Worm (Caenorhabditis elegans) whole organism, young adult: Measurements from ENCODE around the gene T22D1.3.

Experiments
- F10E7.11 ChIP-seq: sonication (generic microtip); optimal IDR thresholded peaks from 2 replicates; lab custom pipeline; 2017; ENCODE audit warnings: mild to moderate bottlenecking, missing genetic modification characterization, moderate library complexity, missing compliant biosample characterization
- F57A8.1 ChIP-seq: fragments of 200-800 bp; sonication (Bioruptor generic); optimal IDR thresholded peaks from 2 replicates; lab custom pipeline; 2018; ENCODE audit warnings: mild to moderate bottlenecking, missing genetic modification characterization, moderate library complexity, missing compliant biosample characterization
- F57C9.4 ChIP-seq: sonication (generic microtip); optimal IDR thresholded peaks from 2 replicates; lab custom pipeline; 2017; ENCODE audit warnings: mild to moderate bottlenecking, missing genetic modification characterization, missing compliant biosample characterization
- T26A5.8 ChIP-seq: sonication (generic microtip); optimal IDR thresholded peaks from 2 replicates; lab custom pipeline; 2016; ENCODE audit warnings: missing genetic modification characterization, missing compliant biosample characterization
- Y53F4B.3 ChIP-seq: fragments of 200-800 bp; sonication (Bioruptor generic); IDR thresholded peaks from 2 replicates; pipeline ENCODE4 v1.3.6; 2022; ENCODE audit warnings: missing genetic modification reagents, missing genetic modification characterization, missing compliant biosample characterization
- Y79H2A.3 ChIP-seq: fragments of 200-800 bp; sonication (Bioruptor generic); conservative IDR thresholded peaks from 2 replicates; pipeline ENCODE4 v1.3.6; 2022; ENCODE audit warnings: missing genetic modification reagents, missing genetic modification characterization, missing compliant biosample characterization
- akir-1 ChIP-seq: fragments of 200-800 bp; sonication (Bioruptor generic); optimal IDR thresholded peaks from 2 replicates; lab custom pipeline; 2018; ENCODE audit warnings: mild to moderate bottlenecking, missing genetic modification characterization, moderate library complexity, missing compliant biosample characterization
- ama-1 ChIP-seq, 3 experiments: fragments of 150-350 bp in 1 of 3; sonication (generic microtip) in 2 of 3; optimal IDR thresholded peaks; 2 replicates each; lab custom pipeline; 2014 to 2018; ENCODE audit warnings: missing biosample characterization in 2 of 3, missing genetic modification characterization in 2 of 3, missing genetic modification reagents in 2 of 3
- atf-7 ChIP-seq: sonication (generic microtip); optimal IDR thresholded peaks from 2 replicates; lab custom pipeline; 2017; ENCODE audit warnings: mild to moderate bottlenecking, missing genetic modification characterization, missing compliant biosample characterization
- athp-1 ChIP-seq: sonication (generic microtip); optimal IDR thresholded peaks from 2 replicates; lab custom pipeline; 2017; ENCODE audit warnings: mild to moderate bottlenecking, missing genetic modification characterization, missing compliant biosample characterization
- bed-2 ChIP-seq: fragments of 200-800 bp; sonication (Bioruptor generic); IDR thresholded peaks from 2 replicates; pipeline ENCODE4 v1.3.6; 2022; ENCODE audit warnings: missing genetic modification reagents, missing genetic modification characterization, missing compliant biosample characterization
- cebp-1 ChIP-seq, 2 experiments: fragments of 200-800 bp in 1 of 2; sonication (Bioruptor generic) in 1 of 2; sonication (generic microtip) in 1 of 2; IDR thresholded peaks in 1 of 2; optimal IDR thresholded peaks in 1 of 2; 2 replicates each; pipeline versions ENCODE4 v1.3.6 to Lab custom; 2017 to 2022; ENCODE audit warnings: missing compliant biosample characterization in 2 of 2, missing genetic modification characterization in 2 of 2, mild to moderate bottlenecking in 1 of 2, missing genetic modification reagents in 1 of 2, moderate library complexity in 1 of 2
- cebp-2 ChIP-seq: fragments of 200-800 bp; sonication (Bioruptor generic); IDR thresholded peaks from 2 replicates; pipeline ENCODE4 v1.3.6; 2022; ENCODE audit warnings: missing genetic modification characterization, missing compliant biosample characterization
- ceh-79 ChIP-seq: sonication (generic microtip); optimal IDR thresholded peaks from 2 replicates; lab custom pipeline; 2017; ENCODE audit warnings: mild to moderate bottlenecking, missing genetic modification characterization, missing compliant biosample characterization
- ceh-91 ChIP-seq: fragments of 200-800 bp; sonication (Bioruptor generic); IDR thresholded peaks from 2 replicates; pipeline ENCODE4 v1.3.6; 2022; ENCODE audit warnings: missing genetic modification reagents, missing genetic modification characterization, missing compliant biosample characterization
- chd-7 ChIP-seq: sonication (generic microtip); optimal IDR thresholded peaks from 2 replicates; lab custom pipeline; 2016; ENCODE audit warnings: mild to moderate bottlenecking, missing genetic modification characterization, moderate library complexity, missing compliant biosample characterization
- dpff-1 ChIP-seq: sonication (generic microtip); optimal IDR thresholded peaks from 2 replicates; lab custom pipeline; 2017; ENCODE audit warnings: mild to moderate bottlenecking, missing genetic modification characterization, missing compliant biosample characterization
- dpl-1 ChIP-seq: fragments of 150-350 bp; optimal IDR thresholded peaks from 2 replicates; lab custom pipeline; 2014; ENCODE audit warnings: missing biosample characterization, missing genetic modification reagents, missing genetic modification characterization
- efl-1 ChIP-seq: fragments of 150-350 bp; optimal IDR thresholded peaks from 2 replicates; lab custom pipeline; 2014; ENCODE audit warnings: missing biosample characterization, missing genetic modification reagents, missing genetic modification characterization
- gei-17 ChIP-seq: fragments of 200-800 bp; sonication (Bioruptor generic); optimal IDR thresholded peaks from 2 replicates; lab custom pipeline; 2018; ENCODE audit warnings: mild to moderate bottlenecking, missing genetic modification characterization, missing compliant biosample characterization
- hmg-20 ChIP-seq: fragments of 200-800 bp; sonication (Bioruptor generic); IDR thresholded peaks from 2 replicates; pipeline ENCODE4 v1.3.6; 2022; ENCODE audit warnings: missing genetic modification reagents, missing genetic modification characterization, missing compliant biosample characterization
- hrde-1 ChIP-seq: sonication (generic microtip); optimal IDR thresholded peaks from 2 replicates; lab custom pipeline; 2016; ENCODE audit warnings: missing genetic modification characterization, mild to moderate bottlenecking, missing compliant biosample characterization, moderate library complexity, missing genotype, missing genetic modification reagents, borderline replicate concordance
- hsf-1 ChIP-seq: fragments of 200-800 bp; sonication (Bioruptor generic); IDR thresholded peaks from 2 replicates; pipeline ENCODE4 v1.3.6; 2022; ENCODE audit warnings: missing genetic modification reagents, missing genetic modification characterization, missing compliant biosample characterization
- lin-35 ChIP-seq, 3 experiments: fragments of 150-350 bp in 2 of 3; sonication (generic microtip) in 1 of 3; optimal IDR thresholded peaks; 2 replicates each; lab custom pipeline; 2014 to 2018; ENCODE audit warnings: missing biosample characterization in 3 of 3, missing genetic modification characterization in 3 of 3, missing genetic modification reagents in 3 of 3
- lir-1 ChIP-seq: fragments of 200-800 bp; sonication (Bioruptor generic); conservative IDR thresholded peaks from 2 replicates; pipeline ENCODE4 v1.3.6; 2022; ENCODE audit warnings: missing genetic modification reagents, missing genetic modification characterization, missing compliant biosample characterization
- madf-6 ChIP-seq: fragments of 200-800 bp; sonication (Bioruptor generic); IDR thresholded peaks from 2 replicates; pipeline ENCODE4 v1.3.6; 2022; ENCODE audit warnings: missing genetic modification reagents, missing genetic modification characterization, missing compliant biosample characterization
- mes-4 ChIP-seq: sonication (generic microtip); optimal IDR thresholded peaks from 2 replicates; lab custom pipeline; 2016; ENCODE audit warnings: missing genotype, missing genetic modification characterization, missing compliant biosample characterization
- nfya-2 ChIP-seq: fragments of 200-800 bp; sonication (Bioruptor generic); IDR thresholded peaks from 2 replicates; pipeline ENCODE4 v1.3.6; 2022; ENCODE audit warnings: missing genetic modification reagents, missing genetic modification characterization, missing compliant biosample characterization
- nhr-27 ChIP-seq: fragments of 200-800 bp; sonication (Bioruptor generic); optimal IDR thresholded peaks from 2 replicates; lab custom pipeline; 2018; ENCODE audit warnings: mild to moderate bottlenecking, missing genetic modification characterization, moderate library complexity, missing compliant biosample characterization
- pbrm-1 ChIP-seq: fragments of 200-800 bp; sonication (Bioruptor generic); IDR thresholded peaks from 2 replicates; pipeline ENCODE4 v1.3.6; 2022; ENCODE audit warnings: missing genetic modification reagents, missing genetic modification characterization, missing compliant biosample characterization
- repo-1 ChIP-seq: sonication (generic microtip); optimal IDR thresholded peaks from 2 replicates; lab custom pipeline; 2017; ENCODE audit warnings: mild to moderate bottlenecking, missing genetic modification characterization, missing compliant biosample characterization
- sea-2 ChIP-seq: fragments of 200-800 bp; sonication (Bioruptor generic); IDR thresholded peaks from 2 replicates; pipeline ENCODE4 v1.3.6; 2022; ENCODE audit warnings: missing genetic modification characterization, missing compliant biosample characterization
- snpc-4 ChIP-seq, 5 experiments: fragments of 150-350 bp in 1 of 5; sonication (generic microtip) in 4 of 5; optimal IDR thresholded peaks; 2 replicates each; lab custom pipeline; 2014 to 2018; ENCODE audit warnings: missing genetic modification characterization in 5 of 5, missing biosample characterization in 3 of 5, antibody characterized with exemption in 2 of 5, mild to moderate bottlenecking in 2 of 5, missing compliant biosample characterization in 2 of 5, missing genotype in 2 of 5, moderate library complexity in 2 of 5, missing genetic modification reagents in 1 of 5
- somi-1 ChIP-seq: fragments of 200-800 bp; sonication (Bioruptor generic); optimal IDR thresholded peaks from 2 replicates; lab custom pipeline; 2018; ENCODE audit warnings: mild to moderate bottlenecking, missing genetic modification characterization, missing compliant biosample characterization
- sptf-2 ChIP-seq: fragments of 200-800 bp; sonication (Bioruptor generic); optimal IDR thresholded peaks from 2 replicates; lab custom pipeline; 2018; ENCODE audit warnings: mild to moderate bottlenecking, missing genetic modification characterization, missing compliant biosample characterization
- unc-130 ChIP-seq: sonication (generic microtip); optimal IDR thresholded peaks from 2 replicates; lab custom pipeline; 2016; ENCODE audit warnings: missing genetic modification reagents, missing genetic modification characterization, missing compliant biosample characterization
- unc-62 ChIP-seq: fragments of 150-350 bp; optimal IDR thresholded peaks from 2 replicates; lab custom pipeline; 2014; ENCODE audit warnings: missing biosample characterization, missing genetic modification reagents, missing genetic modification characterization
- ztf-26 ChIP-seq: sonication (generic microtip); optimal IDR thresholded peaks from 2 replicates; lab custom pipeline; 2017; ENCODE audit warnings: missing genetic modification characterization, missing compliant biosample characterization

T22D1.3 gene

ce11 chrIV:6923070-6923469 is 9.7 kb downstream of the T22D1.3 start, which contains the start of gene T22D1.1:
TSS of gene T22D1.1 (plus strand) at chrIV:6923370.
- no peak for TF ChIP-seq pbrm-1
- no peak for TF ChIP-seq gei-17 (GFP tag; lab: Kevin White, UChicago)
- no peak for TF ChIP-seq cebp-2 (GFP tag; lab: Robert Waterston, UW)
- TF ChIP-seq akir-1 (GFP tag; lab: Kevin White, UChicago) = no peak
- no peak for TF ChIP-seq atf-7 (tag; lab: Kevin White, UChicago)
- TF ChIP-seq, all 124 proteins: peak for 0

DNA sequence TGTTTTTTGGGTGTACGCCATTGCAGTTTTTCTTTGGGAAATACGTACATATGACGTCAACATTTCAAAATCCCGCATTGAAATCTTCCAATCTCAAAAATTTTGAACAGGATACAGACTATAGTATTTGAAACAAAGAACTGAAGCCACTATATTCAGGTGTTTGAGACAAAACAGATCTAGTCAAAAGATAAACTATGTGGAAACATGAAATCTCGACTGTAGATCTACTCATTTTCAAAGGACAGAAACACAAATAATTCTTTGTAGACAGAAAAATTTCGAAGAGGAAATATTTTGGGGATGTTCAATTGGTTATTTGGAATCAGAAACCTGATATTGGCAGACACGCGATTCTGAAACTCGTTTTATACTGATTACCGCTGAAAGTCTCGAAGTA is 12.2 kb downstream of the T22D1.3 start:
- no peak for TF ChIP-seq ztf-26 (tag; lab: Kevin White, UChicago)
- TF ChIP-seq efl-1 (GFP tag; lab: Kevin White, UChicago) = no peak
- TF ChIP-seq chd-7 (tag; lab: Kevin White, UChicago) = no peak
- no peak for TF ChIP-seq akir-1 (GFP tag; lab: Kevin White, UChicago)
- TF ChIP-seq T26A5.8 = no peak
- TF ChIP-seq unc-130 (GFP tag; lab: Kevin White, UChicago) = no peak
- no peak for TF ChIP-seq hmg-20 (GFP tag; lab: Robert Waterston, UW)
- no peak for TF ChIP-seq snpc-4 (GFP tag; optimal IDR thresholded peaks at IDR 0.05; lab: Kevin White, UChicago)
- no peak for TF ChIP-seq snpc-4 (tag; optimal IDR thresholded peaks at IDR 0.05; lab: Kevin White, UChicago)
- TF ChIP-seq bed-2 (GFP tag; lab: Robert Waterston, UW) = no peak
- no peak for TF ChIP-seq nfya-2
- TF ChIP-seq sea-2 (GFP tag; lab: Robert Waterston, UW) = no peak
- no peak for TF ChIP-seq sptf-2 (GFP tag; lab: Kevin White, UChicago)
- TF ChIP-seq ceh-91 (GFP tag; lab: Robert Waterston, UW) = no peak
- TF ChIP-seq hrde-1 = no peak
- TF ChIP-seq dpff-1 (tag; lab: Kevin White, UChicago) = no peak
- no peak for TF ChIP-seq Y53F4B.3 (GFP tag; lab: Robert Waterston, UW)
- TF ChIP-seq dpl-1 = no peak
- TF ChIP-seq hsf-1 = no peak
- TF ChIP-seq F57A8.1 (GFP tag; lab: Kevin White, UChicago) = no peak
- no peak for TF ChIP-seq atf-7 (tag; lab: Kevin White, UChicago)

ce11 chrIV:6928417-6928816 is 15.1 kb downstream of the T22D1.3 start, which contains the start of gene cest-6:
TSS of gene cest-6 (minus strand) at chrIV:6928517.
- no peak for TF ChIP-seq cebp-1 (GFP tag; IDR thresholded peaks at IDR 0.05; lab: Robert Waterston, UW)
- TF ChIP-seq cebp-1 (tag; optimal IDR thresholded peaks at IDR 0.05; lab: Kevin White, UChicago) = no peak
- no peak for TF ChIP-seq lin-35 (GFP tag; optimal IDR thresholded peaks at IDR 0.05; lab: Kevin White, UChicago)
- TF ChIP-seq somi-1 = no peak
- no peak for TF ChIP-seq Y79H2A.3 (GFP tag; lab: Robert Waterston, UW)
- TF ChIP-seq unc-62 (GFP tag; lab: Kevin White, UChicago) = no peak
- no peak for TF ChIP-seq ceh-79 (tag; lab: Kevin White, UChicago)
- TF ChIP-seq repo-1 (tag; lab: Kevin White, UChicago) = no peak
- no peak for TF ChIP-seq nfya-2
- TF ChIP-seq mes-4 (tag; lab: Kevin White, UChicago) = no peak

- no peak for TF ChIP-seq sptf-2 (GFP tag; lab: Kevin White, UChicago)
- TF ChIP-seq athp-1 (tag; lab: Kevin White, UChicago) = no peak
- TF ChIP-seq ama-1 (optimal IDR thresholded peaks at IDR 0.05; lab: Kevin White, UChicago) = no peak
- TF ChIP-seq ama-1 (GFP tag; optimal IDR thresholded peaks at IDR 0.05; lab: Kevin White, UChicago) = no peak
- TF ChIP-seq F57C9.4 (tag; lab: Kevin White, UChicago) = no peak
- no peak for TF ChIP-seq nhr-27 (tag; lab: Kevin White, UChicago)
- TF ChIP-seq efl-1 (GFP tag; lab: Kevin White, UChicago) = no peak
- no peak for TF ChIP-seq cebp-1 (GFP tag; IDR thresholded peaks at IDR 0.05; lab: Robert Waterston, UW)
- TF ChIP-seq cebp-1 (tag; optimal IDR thresholded peaks at IDR 0.05; lab: Kevin White, UChicago) = no peak
- no peak for TF ChIP-seq madf-6 (GFP tag; lab: Robert Waterston, UW)
- TF ChIP-seq dpl-1 = no peak
- TF ChIP-seq F10E7.11 (tag; lab: Kevin White, UChicago) = no peak
- TF ChIP-seq lir-1 = no peak
- no peak for TF ChIP-seq somi-1
Measured at ce11 chrIV:6937548-6937947, 24.2 kb downstream of the T22D1.3 start, which contains the start of gene npr-12. TSS of gene npr-12 (minus strand) at chrIV:6937648.
